Worm (Caenorhabditis elegans): ENCODE measurements around the gene nas-7.

nas-7 gene

ce11 chrII:7356773-7357172 lies 45.8 kb downstream of the nas-7 start:
- no peak for TF ChIP-seq unc-62 (GFP tag; optimal IDR thresholded peaks at IDR 0.05)

- TF ChIP-seq unc-62 (GFP tag; optimal IDR thresholded peaks at IDR 0.05) = no peak
Measured at ce11 chrII:7356326-7356725, 46.2 kb downstream of the nas-7 start, which contains the start of gene haf-2. Gene haf-2, minus strand, starts transcription at chrII:7356426.

- TF ChIP-seq unc-62 (GFP tag; optimal IDR thresholded peaks at IDR 0.05) = no peak
Measured at ce11 chrII:7353027-7353426, 49.5 kb downstream of the nas-7 start.

ce11 chrII:7352507-7352906 lies 50.0 kb downstream of the nas-7 start, which contains the start of gene hsp-4:
Gene hsp-4, minus strand, starts transcription at chrII:7352645.
- TF ChIP-seq unc-62 (GFP tag; optimal IDR thresholded peaks at IDR 0.05) = no peak
